Worm (Caenorhabditis elegans) whole organism, L4/young adult: Measurements from ENCODE around the gene Y54G9A.7.

Experiments used
- W03F9.2 ChIP-seq: fragments of 150-350 bp; optimal IDR thresholded peaks from 2 replicates; lab custom pipeline; 2014; ENCODE audit warnings: missing biosample characterization, missing genetic modification characterization
- dao-5 ChIP-seq: sonication (generic microtip); optimal IDR thresholded peaks from 2 replicates; lab custom pipeline; 2016; ENCODE audit warnings: missing genotype, missing genetic modification characterization, moderate library complexity, missing compliant biosample characterization
- him-1 ChIP-seq: sonication (generic microtip); optimal IDR thresholded peaks from 2 replicates; lab custom pipeline; 2016; ENCODE audit warnings: missing genotype, missing genetic modification reagents, missing genetic modification characterization, missing compliant biosample characterization

- TF ChIP-seq dao-5 (tag; lab: Kevin White, UChicago) (no peak), W03F9.2 (no peak), him-1 (no peak)
Observed at ce11 chrII:13752016-13752415, 26.4 kb upstream of the Y54G9A.7 start, which contains the start of gene arrd-14.
